Worm (Caenorhabditis elegans) whole organism, L4 larva: ENCODE measurements around the gene F21C10.7.
A peak's percentile ranks its signal among the peaks of the same experiment; 100 is the strongest.

Experiments
- F26F4.8 ChIP-seq: fragments of 200-800 bp; sonication (Bioruptor generic); conservative IDR thresholded peaks from 2 replicates; pipeline ENCODE4 v1.3.6; 2022; ENCODE audit warnings: missing genetic modification characterization, missing compliant biosample characterization
- T20F7.1 ChIP-seq: fragments of 200-800 bp; sonication (Bioruptor generic); optimal IDR thresholded peaks from 2 replicates; lab custom pipeline; 2018; ENCODE audit warnings: mild to moderate bottlenecking, missing genetic modification characterization, missing compliant biosample characterization
- Y48G9A.11 ChIP-seq: fragments of 200-800 bp; sonication (Bioruptor generic); IDR thresholded peaks from 2 replicates; pipeline ENCODE4 v1.3.6; 2022; ENCODE audit warnings: missing genetic modification reagents, missing genetic modification characterization, missing compliant biosample characterization
- Y75B8A.6 ChIP-seq: fragments of 200-800 bp; sonication (Bioruptor generic); IDR thresholded peaks from 2 replicates; pipeline ENCODE4 v1.3.6; 2022; ENCODE audit warnings: missing genetic modification reagents, missing genetic modification characterization, missing compliant biosample characterization
- arid-1 ChIP-seq: fragments of 200-800 bp; sonication (Bioruptor generic); conservative IDR thresholded peaks from 2 replicates; pipeline ENCODE4 v1.3.6; 2022; ENCODE audit warnings: missing genetic modification reagents, missing genetic modification characterization, missing compliant biosample characterization
- ceh-20 ChIP-seq: fragments of 200-800 bp; sonication (Bioruptor generic); IDR thresholded peaks from 2 replicates; pipeline ENCODE4 v1.3.6; 2022; ENCODE audit warnings: missing genetic modification reagents, missing genetic modification characterization, missing compliant biosample characterization
- ceh-28 ChIP-seq: fragments of 150-350 bp; optimal IDR thresholded peaks from 2 replicates; lab custom pipeline; 2014; ENCODE audit warnings: missing biosample characterization, missing genetic modification reagents, missing genetic modification characterization
- ceh-44 ChIP-seq: fragments of 200-800 bp; sonication (Bioruptor generic); IDR thresholded peaks from 2 replicates; pipeline ENCODE4 v1.3.6; 2022; ENCODE audit warnings: missing genetic modification reagents, missing genetic modification characterization, missing compliant biosample characterization
- ceh-62 ChIP-seq: sonication (generic microtip); optimal IDR thresholded peaks from 2 replicates; lab custom pipeline; 2017; ENCODE audit warnings: missing biosample characterization, missing genetic modification characterization
- ces-1 ChIP-seq: fragments of 150-350 bp; sonication (generic microtip); optimal IDR thresholded peaks from 4 replicates; lab custom pipeline; 2014; ENCODE audit warnings: missing biosample characterization, missing genetic modification reagents, missing genetic modification characterization
- ctbp-1 ChIP-seq: fragments of 200-800 bp; sonication (Bioruptor generic); IDR thresholded peaks from 2 replicates; pipeline ENCODE4 v1.3.6; 2022; ENCODE audit warnings: missing genetic modification reagents, missing genetic modification characterization, missing compliant biosample characterization
- daf-19 ChIP-seq: fragments of 200-800 bp; sonication (Bioruptor generic); conservative IDR thresholded peaks from 2 replicates; pipeline ENCODE4 v1.3.6; 2022; ENCODE audit warnings: missing genetic modification characterization, missing compliant biosample characterization
- dmd-6 ChIP-seq: fragments of 200-800 bp; sonication (Bioruptor generic); IDR thresholded peaks from 2 replicates; pipeline ENCODE4 v1.3.6; 2022; ENCODE audit warnings: missing genetic modification reagents, missing genetic modification characterization, missing compliant biosample characterization
- dmd-8 ChIP-seq: fragments of 200-800 bp; sonication (Bioruptor generic); IDR thresholded peaks from 2 replicates; pipeline ENCODE4 v1.3.6; 2022; ENCODE audit warnings: missing genetic modification characterization, missing compliant biosample characterization
- dve-1 ChIP-seq: sonication (generic microtip); optimal IDR thresholded peaks from 2 replicates; lab custom pipeline; 2017; ENCODE audit warnings: antibody characterized with exemption, mild to moderate bottlenecking, missing genetic modification characterization, missing compliant biosample characterization; ENCODE audit not compliant: insufficient read depth
- egl-43 ChIP-seq: fragments of 200-800 bp; sonication (Bioruptor generic); IDR thresholded peaks from 2 replicates; pipeline ENCODE4 v1.3.6; 2022; ENCODE audit warnings: missing genetic modification reagents, missing genetic modification characterization, missing compliant biosample characterization
- fos-1 ChIP-seq: fragments of 150-350 bp; optimal IDR thresholded peaks from 2 replicates; lab custom pipeline; 2014; ENCODE audit warnings: missing biosample characterization, missing genetic modification characterization
- gei-8 ChIP-seq: fragments of 200-800 bp; sonication (Bioruptor generic); optimal IDR thresholded peaks from 2 replicates; lab custom pipeline; 2018; ENCODE audit warnings: mild to moderate bottlenecking, missing genetic modification characterization, missing compliant biosample characterization
- hlh-11 ChIP-seq: fragments of 200-800 bp; sonication (Bioruptor generic); optimal IDR thresholded peaks from 2 replicates; lab custom pipeline; 2018; ENCODE audit warnings: mild to moderate bottlenecking, missing genetic modification characterization, missing compliant biosample characterization
- hlh-30 ChIP-seq: sonication (generic microtip); optimal IDR thresholded peaks from 2 replicates; lab custom pipeline; 2017; ENCODE audit warnings: antibody characterized with exemption, mild to moderate bottlenecking, missing genetic modification characterization, missing compliant biosample characterization; ENCODE audit not compliant: insufficient read depth
- hmg-1.1 ChIP-seq: fragments of 200-800 bp; sonication (Bioruptor generic); IDR thresholded peaks from 2 replicates; pipeline ENCODE4 v1.3.6; 2022; ENCODE audit warnings: missing genetic modification reagents, missing genetic modification characterization, missing compliant biosample characterization
- jun-1 ChIP-seq: fragments of 150-350 bp; optimal IDR thresholded peaks from 2 replicates; lab custom pipeline; 2014; ENCODE audit warnings: missing biosample characterization, missing genetic modification reagents, missing genetic modification characterization
- lin-38 ChIP-seq: fragments of 200-800 bp; sonication (Bioruptor generic); IDR thresholded peaks from 2 replicates; pipeline ENCODE4 v1.3.6; 2022; ENCODE audit warnings: missing genetic modification reagents, missing genetic modification characterization, missing compliant biosample characterization
- lin-39 ChIP-seq: fragments of 150-350 bp; optimal IDR thresholded peaks from 2 replicates; lab custom pipeline; 2014; ENCODE audit warnings: missing biosample characterization, missing genetic modification reagents, missing genetic modification characterization
- lir-3 ChIP-seq: sonication (generic microtip); optimal IDR thresholded peaks from 2 replicates; lab custom pipeline; 2016; ENCODE audit warnings: mild to moderate bottlenecking, missing genetic modification characterization, missing compliant biosample characterization
- lsy-2 ChIP-seq, 2 experiments: fragments of 150-350 bp in 1 of 2; sonication (generic microtip) in 1 of 2; optimal IDR thresholded peaks; 2 replicates each; lab custom pipeline; 2014 to 2017; ENCODE audit warnings: missing biosample characterization in 2 of 2, missing genetic modification characterization in 2 of 2
- madf-5 ChIP-seq, 2 experiments: fragments of 200-800 bp; sonication (Bioruptor generic); IDR thresholded peaks; 2 replicates each; pipeline ENCODE4 v1.3.6; 2022; ENCODE audit warnings: missing compliant biosample characterization in 2 of 2, missing genetic modification characterization in 2 of 2
- mep-1 ChIP-seq: fragments of 150-350 bp; sonication (generic microtip); optimal IDR thresholded peaks from 3 replicates; lab custom pipeline; 2014; ENCODE audit warnings: missing biosample characterization, missing genetic modification characterization
- mxl-3 ChIP-seq: fragments of 200-800 bp; sonication (Bioruptor generic); optimal IDR thresholded peaks from 2 replicates; lab custom pipeline; 2018; ENCODE audit warnings: mild to moderate bottlenecking, missing genetic modification characterization, missing compliant biosample characterization
- nhr-237 ChIP-seq: sonication (generic microtip); optimal IDR thresholded peaks from 2 replicates; lab custom pipeline; 2017; ENCODE audit warnings: missing biosample characterization, missing genetic modification characterization
- nhr-41 ChIP-seq: fragments of 200-800 bp; sonication (Bioruptor generic); IDR thresholded peaks from 2 replicates; pipeline ENCODE4 v1.3.6; 2022; ENCODE audit warnings: missing genetic modification reagents, missing genetic modification characterization, missing compliant biosample characterization
- nhr-48 ChIP-seq: sonication (generic microtip); optimal IDR thresholded peaks from 2 replicates; lab custom pipeline; 2016; ENCODE audit warnings: mild to moderate bottlenecking, missing genetic modification characterization, missing compliant biosample characterization
- nhr-6 ChIP-seq: fragments of 150-350 bp; optimal IDR thresholded peaks from 2 replicates; lab custom pipeline; 2014; ENCODE audit warnings: missing biosample characterization, missing genetic modification characterization
- pha-4 ChIP-seq, 2 experiments: fragments of 150-350 bp in 1 of 2; fragments of 200-800 bp in 1 of 2; sonication (Bioruptor generic) in 1 of 2; IDR thresholded peaks in 1 of 2; optimal IDR thresholded peaks in 1 of 2; 2 replicates each; pipeline versions ENCODE4 v1.3.6 to Lab custom; 2014 to 2022; ENCODE audit warnings: missing genetic modification characterization in 2 of 2, missing genetic modification reagents in 2 of 2, missing biosample characterization in 1 of 2, missing compliant biosample characterization in 1 of 2
- rbr-2 ChIP-seq: sonication (generic microtip); optimal IDR thresholded peaks from 2 replicates; lab custom pipeline; 2016; ENCODE audit warnings: missing genotype, missing genetic modification characterization, missing compliant biosample characterization
- saeg-2 ChIP-seq: fragments of 200-800 bp; sonication (Bioruptor generic); IDR thresholded peaks from 2 replicates; pipeline ENCODE4 v1.3.6; 2022; ENCODE audit warnings: missing genetic modification reagents, missing genetic modification characterization, missing compliant biosample characterization
- set-16 ChIP-seq: fragments of 200-800 bp; sonication (Bioruptor generic); IDR thresholded peaks from 2 replicates; pipeline ENCODE4 v1.3.6; 2022; ENCODE audit warnings: missing genetic modification reagents, missing genetic modification characterization, missing compliant biosample characterization
- snpc-1.2 ChIP-seq: fragments of 200-800 bp; sonication (Bioruptor generic); IDR thresholded peaks from 2 replicates; pipeline ENCODE4 v1.3.6; 2022; ENCODE audit warnings: missing genetic modification reagents, missing genetic modification characterization, missing compliant biosample characterization
- spr-1 ChIP-seq: sonication (generic microtip); optimal IDR thresholded peaks from 2 replicates; lab custom pipeline; 2016; ENCODE audit warnings: mild to moderate bottlenecking, missing genetic modification characterization, missing compliant biosample characterization
- tra-1 ChIP-seq: fragments of 200-800 bp; sonication (Bioruptor generic); IDR thresholded peaks from 2 replicates; pipeline ENCODE4 v1.3.6; 2022; ENCODE audit warnings: missing genetic modification reagents, missing genetic modification characterization, missing compliant biosample characterization
- unc-130 ChIP-seq: sonication (generic microtip); optimal IDR thresholded peaks from 2 replicates; lab custom pipeline; 2016; ENCODE audit warnings: missing genetic modification reagents, missing genetic modification characterization, missing compliant biosample characterization
- vab-7 ChIP-seq: fragments of 200-800 bp; sonication (Bioruptor generic); IDR thresholded peaks from 2 replicates; pipeline ENCODE4 v1.3.6; 2022; ENCODE audit warnings: missing genetic modification reagents, missing genetic modification characterization, missing compliant biosample characterization
- zfp-3 ChIP-seq: fragments of 200-800 bp; sonication (Bioruptor generic); conservative IDR thresholded peaks from 2 replicates; pipeline ENCODE4 v1.3.6; 2022; ENCODE audit warnings: missing genetic modification reagents, missing genetic modification characterization, missing compliant biosample characterization

The F21C10.7 gene

DNA sequence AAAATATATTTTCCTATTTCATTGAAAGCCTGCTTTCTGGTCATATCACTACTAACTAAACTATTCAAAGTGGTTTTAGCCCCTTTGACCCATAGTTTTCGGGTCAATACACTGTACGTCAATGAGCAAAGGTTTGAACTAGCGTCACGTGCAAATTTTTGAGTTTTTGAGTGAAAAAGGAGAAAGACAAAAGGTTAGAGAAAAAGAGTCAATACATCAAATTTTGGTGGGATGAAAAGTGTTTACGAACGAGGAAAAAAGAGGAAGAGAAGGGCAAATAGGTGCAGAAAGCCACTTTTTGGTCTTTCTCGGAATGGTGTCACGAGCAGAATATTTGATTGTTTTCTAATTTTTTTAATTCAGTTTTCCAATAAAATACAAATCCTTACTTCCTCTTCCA, 36.7 kb upstream of the F21C10.7 start (continued):
- TF ChIP-seq nhr-237 (tag; lab: Kevin White, UChicago) (no peak), ceh-28 (tag; lab: Kevin White, UChicago) (no peak), lir-3 (tag; lab: Kevin White, UChicago) (no peak), ceh-62 (tag; lab: Kevin White, UChicago) (no peak), snpc-1.2 (GFP tag; lab: Robert Waterston, UW) (no peak), ctbp-1 (GFP tag; lab: Robert Waterston, UW) (no peak), gei-8 (GFP tag; lab: Kevin White, UChicago) (no peak), pha-4 (GFP tag; IDR thresholded peaks at IDR 0.05; lab: Robert Waterston, UW) (0 out of 2 replicates have a peak, but pooled peaks have one; percentile 35), pha-4 (tag; optimal IDR thresholded peaks at IDR 0.05; lab: Kevin White, UChicago) (no peak), lin-38 (GFP tag; lab: Robert Waterston, UW) (no peak), rbr-2 (tag; lab: Kevin White, UChicago) (no peak), madf-5 (GFP tag; IDR thresholded peaks at IDR 0.05; lab: Robert Waterston, UW) (no peak), Y75B8A.6 (GFP tag; lab: Robert Waterston, UW) (no peak), dve-1 (peak; percentile 15), dmd-8 (GFP tag; lab: Robert Waterston, UW) (no peak), F26F4.8 (GFP tag; lab: Robert Waterston, UW) (no peak), tra-1 (no peak), nhr-6 (no peak), nhr-48 (tag; lab: Kevin White, UChicago) (no peak), nhr-41 (GFP tag; lab: Robert Waterston, UW) (no peak), mxl-3 (no peak), arid-1 (GFP tag; lab: Robert Waterston, UW) (no peak), vab-7 (GFP tag; lab: Robert Waterston, UW) (no peak), ceh-20 (GFP tag; lab: Robert Waterston, UW) (no peak), dmd-6 (GFP tag; lab: Robert Waterston, UW) (peak; percentile 31), zfp-3 (no peak), ceh-44 (GFP tag; lab: Robert Waterston, UW) (no peak), hmg-1.1 (GFP tag; lab: Robert Waterston, UW) (no peak), unc-130 (no peak), hlh-11 (peak; percentile 35), jun-1 (tag; lab: Kevin White, UChicago) (no peak), saeg-2 (no peak), hlh-30 (peak; percentile 38), Y48G9A.11 (GFP tag; lab: Robert Waterston, UW) (no peak), spr-1 (tag; lab: Kevin White, UChicago) (no peak), T20F7.1 (GFP tag; lab: Kevin White, UChicago) (no peak), egl-43 (GFP tag; lab: Robert Waterston, UW) (no peak), fos-1 (tag; lab: Kevin White, UChicago) (no peak), lin-39 (tag; lab: Kevin White, UChicago) (no peak), set-16 (GFP tag; lab: Robert Waterston, UW) (no peak), mep-1 (tag; lab: Kevin White, UChicago) (no peak), daf-19 (GFP tag; lab: Robert Waterston, UW) (no peak), lsy-2 (tag; optimal IDR thresholded peaks at IDR 0.05; lab: Kevin White, UChicago) (peak in 1 of 2 experiments; percentile 25), ces-1 (GFP tag; lab: Kevin White, UChicago) (no peak)
